Worm (Caenorhabditis elegans) whole organism, midembryonic: ENCODE results near the gene djr-1.1.

Experiments
- T22C8.4 ChIP-seq: fragments of 200-800 bp; sonication (Bioruptor generic); IDR thresholded peaks from 2 replicates; pipeline ENCODE4 v1.3.6; 2022; ENCODE audit warnings: missing genetic modification characterization, missing compliant biosample characterization
- cog-1 ChIP-seq: sonication (generic microtip); optimal IDR thresholded peaks from 2 replicates; lab custom pipeline; 2016; ENCODE audit warnings: missing genetic modification characterization, missing compliant biosample characterization
- flt-1 ChIP-seq: fragments of 200-800 bp; sonication (Bioruptor generic); IDR thresholded peaks from 2 replicates; pipeline ENCODE4 v1.3.6; 2022; ENCODE audit warnings: missing genetic modification characterization, missing compliant biosample characterization
- klf-2 ChIP-seq: fragments of 200-800 bp; sonication (Bioruptor generic); conservative IDR thresholded peaks from 2 replicates; pipeline ENCODE4 v1.3.6; 2022; ENCODE audit warnings: missing genetic modification reagents, missing genetic modification characterization, missing compliant biosample characterization
- med-1 ChIP-seq: sonication (generic microtip); optimal IDR thresholded peaks from 2 replicates; lab custom pipeline; 2017; ENCODE audit warnings: missing genetic modification characterization, mild to moderate bottlenecking, missing compliant biosample characterization, antibody characterized with exemption, missing genetic modification reagents; ENCODE audit not compliant: insufficient read depth
- ref-1 ChIP-seq: fragments of 200-800 bp; sonication (Bioruptor generic); conservative IDR thresholded peaks from 2 replicates; pipeline ENCODE4 v1.3.6; 2022; ENCODE audit warnings: missing genetic modification reagents, missing genetic modification characterization, missing compliant biosample characterization
- tab-1 ChIP-seq: fragments of 200-800 bp; sonication (Bioruptor generic); IDR thresholded peaks from 2 replicates; pipeline ENCODE4 v1.3.6; 2022; ENCODE audit warnings: missing genetic modification characterization, missing compliant biosample characterization
- ztf-23 ChIP-seq: fragments of 200-800 bp; sonication (Bioruptor generic); IDR thresholded peaks from 2 replicates; pipeline ENCODE4 v1.3.6; 2022; ENCODE audit warnings: missing genetic modification reagents, missing genetic modification characterization, missing compliant biosample characterization
- ztf-29 ChIP-seq: fragments of 200-800 bp; sonication (Bioruptor generic); IDR thresholded peaks from 2 replicates; pipeline ENCODE4 v1.3.6; 2022; ENCODE audit warnings: missing genetic modification reagents, missing genetic modification characterization, missing compliant biosample characterization

DNA sequence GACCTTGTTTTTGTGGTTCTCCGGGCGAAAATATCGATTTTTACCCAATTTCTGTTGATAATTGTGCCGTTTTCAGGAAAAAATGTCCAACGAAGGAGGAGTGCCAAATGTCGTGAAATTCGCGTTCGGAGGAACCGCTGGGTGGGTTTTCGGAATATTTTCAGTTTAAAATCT, 3.9 kb upstream of the djr-1.1 start, which contains the start of gene misc-1:
- TF ChIP-seq cog-1 (tag; lab: Kevin White, UChicago) (no peak), tab-1 (GFP tag; lab: Robert Waterston, UW) (no peak), klf-2 (GFP tag; lab: Robert Waterston, UW) (no peak), ztf-29 (GFP tag; lab: Robert Waterston, UW) (no peak), T22C8.4 (GFP tag; lab: Robert Waterston, UW) (0 out of 2 replicates have a peak, but pooled peaks have one; percentile 20), ref-1 (GFP tag; lab: Robert Waterston, UW) (no peak), flt-1 (GFP tag; lab: Robert Waterston, UW) (no peak), ztf-23 (GFP tag; lab: Robert Waterston, UW) (no peak), med-1 (GFP tag; lab: Kevin White, UChicago) (no peak)
